Fruit fly (Drosophila melanogaster) whole organism, embryonic: ENCODE results near the gene CG7943.
A peak's percentile ranks its signal among the peaks of the same experiment; 100 is the strongest.

Experiments used
- Ada2b ChIP-seq: fragments of 200-800 bp; sonication (Bioruptor generic); IDR thresholded peaks from 2 replicates; pipeline ENCODE4 v1.3.6; 2022; ENCODE audit warnings: missing biosample characterization, missing genetic modification characterization
- Atf6 ChIP-seq: fragments of 200-800 bp; sonication (Bioruptor generic); IDR thresholded peaks from 2 replicates; pipeline ENCODE4 v1.3.6; 2022; ENCODE audit warnings: missing biosample characterization, missing genetic modification characterization
- Bteb2 ChIP-seq: fragments of 200-800 bp; sonication (Bioruptor generic); optimal IDR thresholded peaks from 2 replicates; lab custom pipeline; 2016; ENCODE audit warnings: missing biosample characterization, missing genetic modification characterization
- CG10543 ChIP-seq: fragments of 200-800 bp; sonication (Bioruptor generic); optimal IDR thresholded peaks from 3 replicates; lab custom pipeline; 2017; ENCODE audit warnings: missing biosample characterization, mild to moderate bottlenecking, missing genetic modification characterization, moderate library complexity
- CG10979 ChIP-seq: fragments of 200-800 bp; sonication (Bioruptor generic); optimal IDR thresholded peaks from 2 replicates; lab custom pipeline; 2018; ENCODE audit warnings: missing biosample characterization, mild to moderate bottlenecking, missing genetic modification characterization, moderate library complexity
- CG13287 ChIP-seq: fragments of 200-800 bp; sonication (Bioruptor generic); IDR thresholded peaks from 2 replicates; pipeline ENCODE4 v1.3.6; 2022; ENCODE audit warnings: missing biosample characterization, missing genetic modification characterization; ENCODE audit not compliant: partially characterized antibody
- CG13624 ChIP-seq: fragments of 200-800 bp; sonication (Bioruptor generic); optimal IDR thresholded peaks from 2 replicates; lab custom pipeline; 2016; ENCODE audit warnings: missing biosample characterization, missing genetic modification characterization
- CG14441 ChIP-seq: fragments of 200-800 bp; sonication (Bioruptor generic); IDR thresholded peaks from 2 replicates; pipeline ENCODE4 v1.3.6; 2022; ENCODE audit warnings: missing biosample characterization, missing genetic modification characterization
- CG15514 ChIP-seq: fragments of 200-800 bp; sonication (Bioruptor generic); optimal IDR thresholded peaks from 3 replicates; lab custom pipeline; 2017; ENCODE audit warnings: missing biosample characterization, missing genetic modification characterization, mild to moderate bottlenecking, moderate library complexity, missing genetic modification reagents
- CG17829 ChIP-seq: fragments of 200-800 bp; optimal IDR thresholded peaks from 2 replicates; lab custom pipeline; 2019; ENCODE audit warnings: missing biosample characterization, mild to moderate bottlenecking, missing genetic modification characterization, moderate library complexity
- CG31224 ChIP-seq: fragments of 200-800 bp; sonication (Bioruptor generic); IDR thresholded peaks from 2 replicates; pipeline ENCODE4 v1.3.6; 2022; ENCODE audit warnings: missing biosample characterization, missing genetic modification characterization
- CG32772 ChIP-seq: fragments of 200-800 bp; sonication (Bioruptor generic); IDR thresholded peaks from 2 replicates; pipeline ENCODE4 v1.3.6; 2022; ENCODE audit warnings: missing biosample characterization, missing genetic modification characterization
- CG3281 ChIP-seq: fragments of 200-800 bp; sonication (Bioruptor generic); optimal IDR thresholded peaks from 3 replicates; lab custom pipeline; 2017; ENCODE audit warnings: missing biosample characterization, mild to moderate bottlenecking, missing genetic modification characterization
- CG4820 ChIP-seq: fragments of 200-800 bp; sonication (Bioruptor generic); optimal IDR thresholded peaks from 3 replicates; lab custom pipeline; 2016; ENCODE audit warnings: missing biosample characterization, missing genetic modification characterization
- CG6272 ChIP-seq: fragments of 200-800 bp; sonication (Bioruptor generic); IDR thresholded peaks from 2 replicates; pipeline ENCODE4 v1.3.6; 2022; ENCODE audit warnings: missing biosample characterization, missing genetic modification characterization
- CG9932 ChIP-seq: fragments of 200-800 bp; sonication (Bioruptor generic); IDR thresholded peaks from 2 replicates; pipeline ENCODE4 v1.3.6; 2022; ENCODE audit warnings: missing biosample characterization, missing genetic modification characterization
- D19B ChIP-seq: fragments of 200-800 bp; sonication (Bioruptor generic); optimal IDR thresholded peaks from 2 replicates; lab custom pipeline; 2017; ENCODE audit warnings: missing biosample characterization, mild to moderate bottlenecking, missing genetic modification characterization
- Dbx ChIP-seq: fragments of 200-800 bp; sonication (Bioruptor generic); IDR thresholded peaks from 3 replicates; pipeline ENCODE4 v1.3.6; 2022; ENCODE audit warnings: missing biosample characterization, missing genetic modification characterization
- Drgx ChIP-seq: fragments of 200-800 bp; sonication (Bioruptor generic); IDR thresholded peaks from 2 replicates; pipeline ENCODE4 v1.3.6; 2022; ENCODE audit warnings: missing biosample characterization, missing genetic modification characterization
- Gug ChIP-seq: fragments of 200-800 bp; sonication (Bioruptor generic); IDR thresholded peaks from 4 replicates; pipeline ENCODE4 v1.3.6; 2022; ENCODE audit warnings: missing biosample characterization, missing genetic modification characterization
- H2.0 ChIP-seq: fragments of 200-800 bp; sonication (Bioruptor generic); IDR thresholded peaks from 2 replicates; pipeline ENCODE4 v1.3.6; 2022; ENCODE audit warnings: missing biosample characterization, missing genetic modification characterization
- HLH4C ChIP-seq: fragments of 200-800 bp; sonication (Bioruptor generic); IDR thresholded peaks from 3 replicates; pipeline ENCODE4 v1.3.6; 2022; ENCODE audit warnings: missing biosample characterization, missing genetic modification characterization; ENCODE audit not compliant: partially characterized antibody
- HLH54F ChIP-seq: fragments of 200-800 bp; sonication (Bioruptor generic); optimal IDR thresholded peaks from 3 replicates; lab custom pipeline; 2016; ENCODE audit warnings: missing biosample characterization, missing genetic modification characterization
- Med ChIP-seq: fragments of 200-800 bp; sonication (Bioruptor generic); peaks from one replicate; lab custom pipeline; 2016; ENCODE audit warnings: missing biosample characterization, missing genetic modification characterization, mild to moderate bottlenecking, inconsistent platforms, moderate library complexity
- Meics ChIP-seq: fragments of 200-800 bp; sonication (Bioruptor generic); optimal IDR thresholded peaks from 2 replicates; lab custom pipeline; 2017; ENCODE audit warnings: missing biosample characterization, mild to moderate bottlenecking, missing genetic modification characterization
- NFAT ChIP-seq: fragments of 200-800 bp; sonication (Bioruptor generic); IDR thresholded peaks from 2 replicates; pipeline ENCODE4 v1.3.6; 2022; ENCODE audit warnings: missing biosample characterization, missing genetic modification characterization
- Vsx1 ChIP-seq: fragments of 200-800 bp; sonication (Bioruptor generic); optimal IDR thresholded peaks from 2 replicates; lab custom pipeline; 2017; ENCODE audit warnings: missing biosample characterization, mild to moderate bottlenecking, missing genetic modification characterization, missing genetic modification reagents
- Xbp1 ChIP-seq: fragments of 200-800 bp; sonication (Bioruptor generic); optimal IDR thresholded peaks from 3 replicates; lab custom pipeline; 2016; ENCODE audit warnings: missing biosample characterization, mild to moderate bottlenecking, missing genetic modification characterization
- YL-1 ChIP-seq: fragments of 200-800 bp; sonication (Bioruptor generic); optimal IDR thresholded peaks from 3 replicates; lab custom pipeline; 2017; ENCODE audit warnings: missing biosample characterization, mild to moderate bottlenecking, missing genetic modification characterization
- az2 ChIP-seq: fragments of 200-800 bp; sonication (Bioruptor generic); optimal IDR thresholded peaks from 3 replicates; lab custom pipeline; 2016; ENCODE audit warnings: missing biosample characterization, missing genetic modification characterization
- bcd ChIP-seq: fragments of 200-800 bp; sonication (Bioruptor generic); optimal IDR thresholded peaks from 2 replicates; lab custom pipeline; 2017; ENCODE audit warnings: missing biosample characterization, mild to moderate bottlenecking, missing genetic modification characterization
- cwo ChIP-seq: fragments of 200-800 bp; sonication (Bioruptor generic); optimal IDR thresholded peaks from 3 replicates; lab custom pipeline; 2017; ENCODE audit warnings: missing biosample characterization, missing genetic modification characterization, mild to moderate bottlenecking, moderate library complexity, missing genetic modification reagents
- disco-r ChIP-seq: fragments of 200-800 bp; sonication (Bioruptor generic); optimal IDR thresholded peaks from 2 replicates; lab custom pipeline; 2016; ENCODE audit warnings: missing biosample characterization, missing genetic modification characterization
- ems ChIP-seq: fragments of 200-800 bp; sonication (Bioruptor generic); optimal IDR thresholded peaks from 3 replicates; lab custom pipeline; 2016; ENCODE audit warnings: missing biosample characterization, missing genetic modification characterization
- h ChIP-seq: fragments of >200 bp; optimal IDR thresholded peaks from 2 replicates; lab custom pipeline; 2017
- hkb ChIP-seq, 2 experiments: fragments of 200-800 bp in 1 of 2; fragments of >200 bp in 1 of 2; sonication (Bioruptor generic) in 1 of 2; IDR thresholded peaks in 1 of 2; optimal IDR thresholded peaks in 1 of 2; 2 replicates each; pipeline versions ENCODE4 v1.3.6 to Lab custom; 2017 to 2022; ENCODE audit warnings: missing biosample characterization in 1 of 2, missing genetic modification characterization in 1 of 2
- klu ChIP-seq: fragments of 200-800 bp; sonication (Bioruptor generic); IDR thresholded peaks from 2 replicates; pipeline ENCODE4 v1.3.6; 2022; ENCODE audit warnings: missing biosample characterization, missing genetic modification characterization
- lab ChIP-seq: fragments of 200-800 bp; sonication (Bioruptor generic); optimal IDR thresholded peaks from 3 replicates; lab custom pipeline; 2017; ENCODE audit warnings: missing biosample characterization, missing genetic modification characterization, mild to moderate bottlenecking, moderate library complexity, missing genetic modification reagents
- lmd ChIP-seq: fragments of 200-800 bp; sonication (Bioruptor generic); IDR thresholded peaks from 2 replicates; pipeline ENCODE4 v1.3.6; 2022; ENCODE audit warnings: missing biosample characterization, missing genetic modification characterization
- mam ChIP-seq: fragments of 200-800 bp; sonication (Bioruptor generic); optimal IDR thresholded peaks from 3 replicates; lab custom pipeline; 2016; ENCODE audit warnings: missing biosample characterization, missing genetic modification characterization
- onecut ChIP-seq: fragments of 200-800 bp; sonication (Bioruptor generic); IDR thresholded peaks from 2 replicates; pipeline ENCODE4 v1.3.6; 2022; ENCODE audit warnings: missing biosample characterization, missing genetic modification characterization
- prd ChIP-seq, 3 experiments: fragments of >200 bp in 2 of 3; fragments of 200-800 bp in 1 of 3; sonication (Bioruptor generic) in 1 of 3; optimal IDR thresholded peaks in 2 of 3; IDR thresholded peaks in 1 of 3; 2 replicates in 2 of 3; 3 replicates in 1 of 3; pipeline versions ENCODE4 v1.3.6 to Lab custom; 2017 to 2022; ENCODE audit warnings: missing biosample characterization in 1 of 3, missing genetic modification characterization in 1 of 3
- ranshi ChIP-seq: fragments of 200-800 bp; sonication (Bioruptor generic); IDR thresholded peaks from 2 replicates; pipeline ENCODE4 v1.3.6; 2022; ENCODE audit warnings: missing biosample characterization, missing genetic modification characterization
- rib ChIP-seq: fragments of 200-800 bp; sonication (Bioruptor generic); IDR thresholded peaks from 2 replicates; pipeline ENCODE4 v1.3.6; 2022; ENCODE audit warnings: missing biosample characterization, missing genetic modification characterization
- sim ChIP-seq: fragments of 200-800 bp; sonication (Bioruptor generic); IDR thresholded peaks from 2 replicates; pipeline ENCODE4 v1.3.6; 2022; ENCODE audit warnings: missing biosample characterization, missing genetic modification characterization
- slbo ChIP-seq: fragments of 200-800 bp; sonication (Bioruptor generic); IDR thresholded peaks from 2 replicates; pipeline ENCODE4 v1.3.6; 2022; ENCODE audit warnings: missing biosample characterization, missing genetic modification characterization
- tio ChIP-seq: fragments of 200-800 bp; sonication (Bioruptor generic); optimal IDR thresholded peaks from 2 replicates; lab custom pipeline; 2017; ENCODE audit warnings: missing biosample characterization, missing genetic modification characterization, inconsistent platforms
- toy ChIP-seq: fragments of 200-800 bp; sonication (Bioruptor generic); IDR thresholded peaks from 2 replicates; pipeline ENCODE4 v1.3.6; 2022; ENCODE audit warnings: missing biosample characterization, missing genetic modification characterization

Gene CG7943

DNA sequence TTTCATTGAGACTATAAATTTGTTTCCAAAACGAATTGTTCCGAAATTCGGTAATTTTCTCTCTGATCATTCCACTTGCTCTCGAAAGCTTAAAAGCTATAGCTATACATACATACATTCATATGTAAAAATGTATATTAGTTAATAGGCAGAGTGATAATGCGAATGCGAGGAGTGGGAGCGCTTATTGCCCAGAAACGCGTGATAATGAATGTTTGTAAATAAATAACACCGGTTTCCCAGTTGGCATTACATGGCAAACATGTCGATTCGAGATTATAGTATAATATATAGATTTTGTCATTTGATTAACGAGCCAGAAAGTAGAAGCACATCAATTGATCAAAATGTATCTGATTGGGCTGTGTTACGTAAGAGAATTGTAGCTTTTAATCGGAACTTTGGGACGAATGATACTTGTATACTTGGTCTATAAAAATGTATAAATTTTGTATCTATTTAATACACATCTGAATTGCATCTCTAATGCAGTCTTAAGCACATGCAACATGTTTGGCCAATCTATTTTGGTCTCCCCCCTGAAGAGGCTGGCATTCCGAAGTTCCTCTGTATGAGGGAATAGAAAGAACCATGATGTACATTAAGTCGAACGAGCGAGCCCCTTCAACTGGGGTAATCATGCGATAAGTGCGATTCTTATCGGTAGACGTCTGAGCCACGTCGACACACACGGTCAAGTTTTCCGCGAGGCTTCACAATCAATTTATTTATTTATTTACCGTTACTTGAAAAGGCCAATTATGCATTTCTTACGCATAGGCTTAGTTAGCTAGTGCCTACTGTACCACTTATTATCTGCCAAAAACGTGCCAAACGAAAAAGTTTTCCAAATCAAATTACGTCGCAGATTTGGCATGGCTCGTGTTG is 33.4 kb upstream of the CG7943 start (continued):
- peak; percentile 42; the same call in 1 of the 2 replicates for TF ChIP-seq lmd (GFP tag; lab: Robert Waterston, UW)
- TF ChIP-seq Drgx, result peak; percentile 59
- TF ChIP-seq Dbx (GFP tag; lab: Robert Waterston, UW), result peak; percentile 33; the same call in 1 of the 3 replicates
- TF ChIP-seq mam, result peak; percentile 60
- TF ChIP-seq slbo (GFP tag; lab: Robert Waterston, UW), result peak; percentile 48; the same call in 1 of the 2 replicates
- peak; percentile 38 for TF ChIP-seq CG15514 (GFP tag; lab: Kevin White, UChicago)
- TF ChIP-seq klu, result no peak
- TF ChIP-seq ranshi (GFP tag; lab: Robert Waterston, UW), result peak; percentile 23; the same call in 1 of the 2 replicates
- 0 out of 2 replicates have a peak, but pooled peaks have one; percentile 11 for TF ChIP-seq toy
- peak; percentile 49; the same call in 1 of the 2 replicates for TF ChIP-seq NFAT (GFP tag; lab: Robert Waterston, UW)
- peak; percentile 7 for TF ChIP-seq ems
- TF ChIP-seq CG10979 (tag; lab: Kevin White, UChicago), result no peak
- peak; percentile 73 for TF ChIP-seq CG9932 (GFP tag; lab: Robert Waterston, UW)
- no peak for TF ChIP-seq CG4820 (GFP tag; lab: Kevin White, UChicago)
- no peak for TF ChIP-seq Bteb2
- peak; percentile 17 for TF ChIP-seq YL-1 (GFP tag; lab: Kevin White, UChicago)
- TF ChIP-seq Med (GFP tag; lab: Kevin White, UChicago), result peak; percentile 91
- peak; percentile 20 for TF ChIP-seq Vsx1 (GFP tag; lab: Kevin White, UChicago)
- no peak for TF ChIP-seq hkb (optimal IDR thresholded peaks at IDR 0.05; lab: Kevin White, UChicago)
- peak; percentile 47 for TF ChIP-seq hkb (GFP tag; IDR thresholded peaks at IDR 0.05; lab: Robert Waterston, UW)
- peak; percentile 56 for TF ChIP-seq lab (GFP tag; lab: Kevin White, UChicago)
- TF ChIP-seq az2 (GFP tag; lab: Kevin White, UChicago), result no peak
- TF ChIP-seq CG13287 (GFP tag; lab: Robert Waterston, UW), result no peak
- no peak for TF ChIP-seq sim
- no peak for TF ChIP-seq prd (optimal IDR thresholded peaks at IDR 0.05; lab: Kevin White, UChicago)
- peak; percentile 35; the same call in 1 of the 3 replicates for TF ChIP-seq prd (GFP tag; IDR thresholded peaks at IDR 0.05; lab: Robert Waterston, UW)
- TF ChIP-seq Meics (GFP tag; lab: Kevin White, UChicago), result peak; percentile 46
- TF ChIP-seq HLH54F, result peak; percentile 6
- TF ChIP-seq rib (GFP tag; lab: Robert Waterston, UW), result peak; percentile 68; the same call in 1 of the 2 replicates
- peak; percentile 18 for TF ChIP-seq Xbp1 (GFP tag; lab: Kevin White, UChicago)
- TF ChIP-seq CG14441 (GFP tag; lab: Robert Waterston, UW), result 0 out of 2 replicates have a peak, but pooled peaks have one; percentile 42
- no peak for TF ChIP-seq tio (GFP tag; lab: Kevin White, UChicago)
- TF ChIP-seq onecut (GFP tag; lab: Robert Waterston, UW), result no peak
- peak; percentile 54 for TF ChIP-seq Atf6 (GFP tag; lab: Robert Waterston, UW)
- TF ChIP-seq HLH4C, result no peak
- peak; percentile 43 for TF ChIP-seq CG31224 (GFP tag; lab: Robert Waterston, UW)
- TF ChIP-seq Ada2b (GFP tag; lab: Robert Waterston, UW), result 0 out of 2 replicates have a peak, but pooled peaks have one; percentile 25
- 0 out of 2 replicates have a peak, but pooled peaks have one; percentile 19 for TF ChIP-seq H2.0 (GFP tag; lab: Robert Waterston, UW)
- no peak for TF ChIP-seq h (lab: Kevin White, UChicago)
- peak; percentile 78 for TF ChIP-seq CG13624 (GFP tag; lab: Kevin White, UChicago)
- TF ChIP-seq disco-r (GFP tag; lab: Kevin White, UChicago), result no peak
- peak; percentile 23 for TF ChIP-seq bcd (GFP tag; lab: Kevin White, UChicago)
- TF ChIP-seq CG17829, result no peak
- TF ChIP-seq cwo (GFP tag; lab: Kevin White, UChicago), result peak; percentile 95
- peak; percentile 9 for TF ChIP-seq D19B (GFP tag; lab: Kevin White, UChicago)
- TF ChIP-seq CG32772, result 0 out of 2 replicates have a peak, but pooled peaks have one; percentile 16
- TF ChIP-seq Gug (GFP tag; lab: Robert Waterston, UW), result 0 out of 4 replicates have a peak, but pooled peaks have one; percentile 20
- peak; percentile 18 for TF ChIP-seq CG10543 (GFP tag; lab: Kevin White, UChicago)
- peak; percentile 37 for TF ChIP-seq CG3281 (GFP tag; lab: Kevin White, UChicago)
- no peak for TF ChIP-seq CG6272
